Worm (Caenorhabditis elegans): Measurements from ENCODE around the gene sgca-1.

Gene sgca-1

ce11 chrX:6807137-6807861 is 18.0 kb upstream of the sgca-1 start:
- TF ChIP-seq lin-29 (GFP tag; IDR thresholded peaks at IDR 0.05) (no peak), attf-4 (tag; optimal IDR thresholded peaks at IDR 0.05) (no peak), pqm-1 (tag; optimal IDR thresholded peaks at IDR 0.05) (peak; percentile 2), arid-1 (GFP tag; conservative IDR thresholded peaks at IDR 0.05) (no peak), dpl-1 (GFP tag; optimal IDR thresholded peaks at IDR 0.05) (no peak), cey-2 (tag; optimal IDR thresholded peaks at IDR 0.05; ENCODE audit: borderline replicate concordance, insufficient read depth) (no peak), mdt-29 (GFP tag; IDR thresholded peaks at IDR 0.05) (no peak), ceh-82 (tag; optimal IDR thresholded peaks at IDR 0.05) (no peak), nhr-237 (tag; optimal IDR thresholded peaks at IDR 0.05) (no peak), mes-2 (tag; optimal IDR thresholded peaks at IDR 0.05; ENCODE audit: poor library complexity, severe bottlenecking) (peak; percentile 16), madf-9 (GFP tag; conservative IDR thresholded peaks at IDR 0.05) (no peak), nhr-6 (tag; optimal IDR thresholded peaks at IDR 0.05) (no peak), nhr-102 (tag; optimal IDR thresholded peaks at IDR 0.05) (peak; percentile 5), T20F7.1 (GFP tag; optimal IDR thresholded peaks at IDR 0.05) (peak; percentile 44), dmd-8 (GFP tag; IDR thresholded peaks at IDR 0.05) (no peak), zip-2 (tag; optimal IDR thresholded peaks at IDR 0.05) (no peak), fkh-10 (GFP tag; optimal IDR thresholded peaks at IDR 0.05) (no peak), hlh-11 (tag; optimal IDR thresholded peaks at IDR 0.05) (peak; percentile 70), D1046.2 (GFP tag; IDR thresholded peaks at IDR 0.05) (no peak), nhr-41 (GFP tag; IDR thresholded peaks at IDR 0.05) (no peak), saeg-2 (GFP tag; IDR thresholded peaks at IDR 0.05) (no peak), hif-1 (tag; optimal IDR thresholded peaks at IDR 0.05) (no peak), F10B5.3 (tag; optimal IDR thresholded peaks at IDR 0.05) (no peak), sdz-12 (GFP tag; optimal IDR thresholded peaks at IDR 0.05) (no peak), fos-1 (tag; optimal IDR thresholded peaks at IDR 0.05) (no peak), unc-62 (GFP tag; optimal IDR thresholded peaks at IDR 0.05 in 1 of 2) (peak in 1 of 2 experiments; percentile 56), unc-62 (tag; optimal IDR thresholded peaks at IDR 0.05) (no peak), F26F4.8 (GFP tag; conservative IDR thresholded peaks at IDR 0.05) (0 out of 2 replicates have a peak, but pooled peaks have one; percentile 38), aha-1 (tag) (peak; percentile 28), aly-2 (tag; optimal IDR thresholded peaks at IDR 0.05) (no peak), gei-8 (GFP tag; optimal IDR thresholded peaks at IDR 0.05) (no peak), unc-39 (tag; optimal IDR thresholded peaks at IDR 0.05) (no peak), php-3 (GFP tag; IDR thresholded peaks at IDR 0.05) (0 out of 2 replicates have a peak, but pooled peaks have one; percentile 7), ceh-62 (tag; optimal IDR thresholded peaks at IDR 0.05) (no peak), ZK546.5 (tag; optimal IDR thresholded peaks at IDR 0.05) (no peak), nhr-48 (tag; optimal IDR thresholded peaks at IDR 0.05) (peak; percentile 36), madf-5 (GFP tag; IDR thresholded peaks at IDR 0.05) (no peak), ama-1 (optimal IDR thresholded peaks at IDR 0.05) (no peak), pha-4 (GFP tag; IDR thresholded peaks at IDR 0.05) (no peak), pha-4 (tag; optimal IDR thresholded peaks at IDR 0.05) (no peak), R02D3.7 (tag; optimal IDR thresholded peaks at IDR 0.05) (no peak), hlh-30 (tag; optimal IDR thresholded peaks at IDR 0.05; ENCODE audit: insufficient read depth) (peak; percentile 77), mxl-2 (GFP tag; conservative IDR thresholded peaks at IDR 0.05) (peak; percentile 75; the same call in 1 of the 2 replicates), jun-1 (tag; optimal IDR thresholded peaks at IDR 0.05) (no peak), lin-38 (GFP tag; IDR thresholded peaks at IDR 0.05) (no peak), Y48G9A.11 (GFP tag; IDR thresholded peaks at IDR 0.05) (no peak), spr-3 (GFP tag; optimal IDR thresholded peaks at IDR 0.05) (no peak), tra-1 (GFP tag; IDR thresholded peaks at IDR 0.05) (peak; percentile 39; the same call in 1 of the 2 replicates), ztf-7 (tag; optimal IDR thresholded peaks at IDR 0.05) (no peak), ces-1 (GFP tag; optimal IDR thresholded peaks at IDR 0.05) (no peak), snpc-4 (tag; optimal IDR thresholded peaks at IDR 0.05) (no peak)
